Worm (Caenorhabditis elegans) whole organism, L2 larva: ENCODE results near the gene ocr-3.

Experiments used
- C34F6.9 ChIP-seq: fragments of 150-350 bp; optimal IDR thresholded peaks from 2 replicates; lab custom pipeline; 2014; ENCODE audit warnings: missing biosample characterization, missing genetic modification characterization
- alr-1 ChIP-seq: fragments of 150-350 bp; optimal IDR thresholded peaks from 2 replicates; lab custom pipeline; 2014; ENCODE audit warnings: missing biosample characterization, missing genetic modification characterization
- blmp-1 ChIP-seq: sonication (generic microtip); optimal IDR thresholded peaks from 2 replicates; lab custom pipeline; 2017; ENCODE audit warnings: missing genetic modification characterization, mild to moderate bottlenecking, missing compliant biosample characterization, antibody characterized with exemption, moderate library complexity; ENCODE audit not compliant: insufficient read depth
- ceh-82 ChIP-seq: fragments of 150-350 bp; optimal IDR thresholded peaks from 2 replicates; lab custom pipeline; 2014; ENCODE audit warnings: missing biosample characterization, missing genetic modification characterization
- elt-3 ChIP-seq: sonication (generic microtip); optimal IDR thresholded peaks from 2 replicates; lab custom pipeline; 2017; ENCODE audit warnings: missing biosample characterization, missing genetic modification characterization
- lin-13 ChIP-seq: fragments of 150-350 bp; optimal IDR thresholded peaks from 2 replicates; lab custom pipeline; 2014; ENCODE audit warnings: missing biosample characterization, missing genetic modification reagents, missing genetic modification characterization
- nhr-25 ChIP-seq: fragments of 150-350 bp; sonication (generic microtip); optimal IDR thresholded peaks from 3 replicates; lab custom pipeline; 2014; ENCODE audit warnings: missing biosample characterization, missing genetic modification characterization
- nhr-6 ChIP-seq: fragments of 150-350 bp; optimal IDR thresholded peaks from 2 replicates; lab custom pipeline; 2014; ENCODE audit warnings: missing biosample characterization, missing genetic modification characterization
- unc-39 ChIP-seq: fragments of 150-350 bp; optimal IDR thresholded peaks from 2 replicates; lab custom pipeline; 2014; ENCODE audit warnings: missing biosample characterization, missing genetic modification characterization
- zag-1 ChIP-seq: fragments of 150-350 bp; optimal IDR thresholded peaks from 2 replicates; lab custom pipeline; 2014; ENCODE audit warnings: missing biosample characterization, missing genetic modification characterization
- ztf-1 ChIP-seq: fragments of 200-800 bp; sonication (Bioruptor generic); conservative IDR thresholded peaks from 2 replicates; pipeline ENCODE4 v1.3.6; 2022; ENCODE audit warnings: missing genetic modification characterization, missing compliant biosample characterization

ce11 chrX:15120545-15120944 lies 48.0 kb upstream of the ocr-3 start:
- TF ChIP-seq blmp-1 (no peak), ztf-1 (GFP tag; lab: Robert Waterston, UW) (no peak), ceh-82 (no peak), unc-39 (no peak), C34F6.9 (tag; lab: Kevin White, UChicago) (no peak), nhr-25 (tag; lab: Kevin White, UChicago) (no peak), nhr-6 (no peak), alr-1 (tag; lab: Kevin White, UChicago) (no peak), lin-13 (no peak), zag-1 (tag; lab: Kevin White, UChicago) (no peak), elt-3 (tag; lab: Kevin White, UChicago) (no peak)
